Worm (Caenorhabditis elegans) whole organism, midembryonic: Measurements from ENCODE around the gene col-114.

ENCODE experiments used
- T22C8.4 ChIP-seq: fragments of 200-800 bp; sonication (Bioruptor generic); IDR thresholded peaks from 2 replicates; pipeline ENCODE4 v1.3.6; 2022; ENCODE audit warnings: missing genetic modification characterization, missing compliant biosample characterization
- cog-1 ChIP-seq: sonication (generic microtip); optimal IDR thresholded peaks from 2 replicates; lab custom pipeline; 2016; ENCODE audit warnings: missing genetic modification characterization, missing compliant biosample characterization
- flt-1 ChIP-seq: fragments of 200-800 bp; sonication (Bioruptor generic); IDR thresholded peaks from 2 replicates; pipeline ENCODE4 v1.3.6; 2022; ENCODE audit warnings: missing genetic modification characterization, missing compliant biosample characterization
- klf-2 ChIP-seq: fragments of 200-800 bp; sonication (Bioruptor generic); conservative IDR thresholded peaks from 2 replicates; pipeline ENCODE4 v1.3.6; 2022; ENCODE audit warnings: missing genetic modification reagents, missing genetic modification characterization, missing compliant biosample characterization
- med-1 ChIP-seq: sonication (generic microtip); optimal IDR thresholded peaks from 2 replicates; lab custom pipeline; 2017; ENCODE audit warnings: missing genetic modification characterization, mild to moderate bottlenecking, missing compliant biosample characterization, antibody characterized with exemption, missing genetic modification reagents; ENCODE audit not compliant: insufficient read depth
- ref-1 ChIP-seq: fragments of 200-800 bp; sonication (Bioruptor generic); conservative IDR thresholded peaks from 2 replicates; pipeline ENCODE4 v1.3.6; 2022; ENCODE audit warnings: missing genetic modification reagents, missing genetic modification characterization, missing compliant biosample characterization
- tab-1 ChIP-seq: fragments of 200-800 bp; sonication (Bioruptor generic); IDR thresholded peaks from 2 replicates; pipeline ENCODE4 v1.3.6; 2022; ENCODE audit warnings: missing genetic modification characterization, missing compliant biosample characterization
- ztf-23 ChIP-seq: fragments of 200-800 bp; sonication (Bioruptor generic); IDR thresholded peaks from 2 replicates; pipeline ENCODE4 v1.3.6; 2022; ENCODE audit warnings: missing genetic modification reagents, missing genetic modification characterization, missing compliant biosample characterization
- ztf-29 ChIP-seq: fragments of 200-800 bp; sonication (Bioruptor generic); IDR thresholded peaks from 2 replicates; pipeline ENCODE4 v1.3.6; 2022; ENCODE audit warnings: missing genetic modification reagents, missing genetic modification characterization, missing compliant biosample characterization

The col-114 gene

DNA sequence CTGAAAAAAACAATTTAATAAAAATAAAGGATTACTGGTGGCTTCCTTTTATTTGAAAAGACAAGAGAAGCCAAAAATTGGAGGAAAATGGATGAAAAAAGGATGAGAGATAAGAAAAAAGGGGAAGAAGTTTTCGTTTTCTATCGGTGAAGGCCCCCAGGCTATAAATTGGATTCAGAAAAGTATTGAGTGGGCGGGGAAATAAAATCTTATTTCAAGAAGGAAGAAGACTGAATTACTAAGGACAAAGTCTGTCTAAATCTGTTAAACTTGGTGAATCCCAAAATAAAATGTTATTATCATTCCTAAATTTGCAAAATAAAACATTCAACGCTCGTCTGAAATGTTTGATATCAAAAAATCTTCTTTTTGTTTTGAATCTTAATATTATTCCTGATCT, 24.4 kb downstream of the col-114 start:
- TF ChIP-seq ztf-23 (GFP tag; lab: Robert Waterston, UW) (no peak), med-1 (no peak), cog-1 (tag; lab: Kevin White, UChicago) (no peak), tab-1 (no peak), ref-1 (GFP tag; lab: Robert Waterston, UW) (no peak), flt-1 (GFP tag; lab: Robert Waterston, UW) (no peak)

DNA sequence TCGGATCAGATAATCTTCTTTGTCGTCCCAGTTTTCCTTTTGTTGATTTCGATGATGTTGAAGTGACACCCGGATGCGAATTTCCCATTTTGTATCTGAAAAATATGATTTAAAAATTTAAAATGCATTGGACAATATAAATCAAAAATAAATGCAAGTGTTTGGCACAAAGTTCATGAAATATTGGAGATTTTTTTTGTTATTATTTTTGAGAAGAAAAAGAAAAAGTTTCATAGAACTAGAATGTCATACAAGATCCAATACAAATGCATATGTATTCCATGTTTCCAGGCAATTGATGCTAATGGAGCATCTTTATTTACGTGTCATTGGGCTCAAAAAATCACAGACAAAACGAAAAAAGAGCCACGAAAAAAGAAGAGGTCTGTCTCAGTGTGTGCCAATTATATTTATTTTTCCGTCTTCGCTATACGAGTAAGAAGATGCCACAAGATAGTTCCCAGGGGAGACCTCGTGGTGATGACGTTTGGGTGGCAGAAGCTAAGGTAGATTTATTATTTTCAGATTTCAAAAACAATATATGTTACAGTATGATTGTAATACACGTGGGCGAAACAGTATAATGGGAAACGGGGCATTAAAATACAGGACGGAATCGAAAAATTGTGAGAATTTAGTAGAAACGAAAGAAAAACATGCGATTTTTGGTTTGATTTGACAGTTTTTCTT, 26.9 kb downstream of the col-114 start, which contains the start of the genes glb-23 and R13A1.1:
glb-23 (minus strand) TSS at position 101 of the 690 bp plus-strand sequence.
R13A1.1 (plus strand) TSS at position 640 of the 690 bp plus-strand sequence.
- no peak for TF ChIP-seq tab-1

- TF ChIP-seq klf-2 (GFP tag; lab: Robert Waterston, UW) (no peak), ztf-23 (GFP tag; lab: Robert Waterston, UW) (no peak), T22C8.4 (GFP tag; lab: Robert Waterston, UW) (no peak), med-1 (no peak), flt-1 (GFP tag; lab: Robert Waterston, UW) (no peak), cog-1 (tag; lab: Kevin White, UChicago) (no peak), tab-1 (no peak), ztf-29 (no peak), ref-1 (GFP tag; lab: Robert Waterston, UW) (no peak)
These were observed 30.2 kb downstream of the col-114 start for ce11 chrIV:7216210-7216609.

- TF ChIP-seq klf-2 (GFP tag; lab: Robert Waterston, UW) (no peak), cog-1 (tag; lab: Kevin White, UChicago) (no peak), ref-1 (GFP tag; lab: Robert Waterston, UW) (no peak), ztf-29 (no peak), T22C8.4 (GFP tag; lab: Robert Waterston, UW) (no peak), med-1 (no peak), ztf-23 (GFP tag; lab: Robert Waterston, UW) (no peak), flt-1 (GFP tag; lab: Robert Waterston, UW) (no peak), tab-1 (no peak)
These were observed 33.7 kb downstream of the col-114 start for ce11 chrIV:7212769-7213168.

DNA sequence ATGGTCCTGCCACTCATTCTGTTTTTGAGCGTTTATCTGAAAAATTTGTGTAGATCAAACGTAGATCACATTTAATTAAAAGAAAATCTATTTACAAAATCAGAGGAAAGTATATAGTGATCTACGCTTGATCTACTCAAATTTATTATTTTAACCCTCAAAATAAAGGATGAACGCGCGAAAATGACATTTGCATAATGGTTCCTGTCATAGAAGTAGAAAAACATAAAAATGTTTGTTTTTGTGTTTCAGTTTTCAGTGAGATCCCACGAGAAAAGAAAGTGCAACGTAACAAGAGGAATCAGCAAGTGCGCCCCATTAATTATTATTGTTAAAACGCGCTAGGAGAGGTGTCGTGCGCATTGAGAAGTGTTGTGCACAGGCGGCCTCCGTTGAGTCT, 35.1 kb downstream of the col-114 start:
- TF ChIP-seq cog-1 (tag; lab: Kevin White, UChicago) (no peak), med-1 (no peak), ztf-23 (GFP tag; lab: Robert Waterston, UW) (no peak), flt-1 (GFP tag; lab: Robert Waterston, UW) (no peak), ztf-29 (no peak), ref-1 (GFP tag; lab: Robert Waterston, UW) (no peak), tab-1 (no peak), klf-2 (GFP tag; lab: Robert Waterston, UW) (no peak), T22C8.4 (GFP tag; lab: Robert Waterston, UW) (no peak)

ce11 chrIV:7208961-7209360, 37.5 kb downstream of the col-114 start:
- no peak for TF ChIP-seq flt-1 (GFP tag; lab: Robert Waterston, UW)
- no peak for TF ChIP-seq med-1
- no peak for TF ChIP-seq ztf-23 (GFP tag; lab: Robert Waterston, UW)
- no peak for TF ChIP-seq ztf-29
- no peak for TF ChIP-seq T22C8.4 (GFP tag; lab: Robert Waterston, UW)
- TF ChIP-seq klf-2 (GFP tag; lab: Robert Waterston, UW) = no peak
- no peak for TF ChIP-seq ref-1 (GFP tag; lab: Robert Waterston, UW)
- TF ChIP-seq cog-1 (tag; lab: Kevin White, UChicago) = no peak
- TF ChIP-seq tab-1 = no peak

- TF ChIP-seq med-1 (no peak), ztf-29 (no peak), cog-1 (tag; lab: Kevin White, UChicago) (no peak), tab-1 (no peak)
These were observed 40.5 kb downstream of the col-114 start, which contains the start of gene kcc-1 for ce11 chrIV:7205969-7206368. TSS of gene kcc-1 (plus strand) at chrIV:7206269.

DNA sequence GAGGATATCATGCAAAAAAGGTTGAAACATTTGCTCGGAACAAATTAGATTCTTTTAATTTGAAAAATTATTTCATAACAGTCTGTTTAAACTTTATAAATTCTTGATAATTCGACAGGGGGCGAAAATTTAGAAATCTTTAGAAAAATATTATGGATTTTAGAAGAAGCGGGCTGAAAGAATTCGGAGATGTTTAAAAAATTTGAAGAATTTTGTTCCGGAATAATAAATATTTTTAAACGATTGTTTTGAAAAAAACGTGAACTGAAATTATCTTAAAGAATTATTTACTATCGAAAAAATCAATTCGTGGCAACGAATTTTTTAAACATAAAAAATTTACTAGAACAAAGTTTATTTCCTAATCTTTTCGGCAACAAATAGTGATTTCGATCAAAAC, 42.8 kb downstream of the col-114 start, which contains the start of gene R13A1.3:
R13A1.3 (plus strand) TSS at position 301 of the 400 bp plus-strand sequence.
- TF ChIP-seq ztf-29 = no peak
- no peak for TF ChIP-seq ref-1 (GFP tag; lab: Robert Waterston, UW)
- no peak for TF ChIP-seq med-1
- no peak for TF ChIP-seq tab-1
- TF ChIP-seq T22C8.4 (GFP tag; lab: Robert Waterston, UW) = no peak

- TF ChIP-seq tab-1 (no peak), cog-1 (tag; lab: Kevin White, UChicago) (no peak), klf-2 (GFP tag; lab: Robert Waterston, UW) (no peak), med-1 (no peak), T22C8.4 (GFP tag; lab: Robert Waterston, UW) (no peak), ref-1 (GFP tag; lab: Robert Waterston, UW) (no peak), ztf-23 (GFP tag; lab: Robert Waterston, UW) (no peak), flt-1 (GFP tag; lab: Robert Waterston, UW) (no peak), ztf-29 (no peak)
These were observed 49.6 kb downstream of the col-114 start, which contains the start of gene unc-8 for ce11 chrIV:7196853-7197252. TSS of gene unc-8 (plus strand) at chrIV:7197153.

DNA sequence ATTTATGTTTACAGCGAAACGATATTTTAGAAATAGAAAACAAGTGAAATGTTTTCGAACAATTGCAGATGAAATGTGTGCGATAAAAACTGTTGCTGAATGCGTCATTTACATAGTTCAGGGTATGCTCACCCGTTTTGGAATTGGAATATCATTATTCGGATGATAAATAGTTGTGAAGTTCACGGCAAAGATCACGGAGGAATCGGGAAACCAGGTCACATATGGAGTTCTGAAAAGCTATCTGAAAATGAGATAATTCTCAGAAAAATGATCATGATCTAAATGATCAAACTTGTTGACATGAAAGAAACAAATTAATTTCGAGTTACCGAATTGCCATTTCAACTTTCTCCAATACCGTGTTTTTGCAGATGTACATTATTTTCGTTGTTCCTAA, 50.7 kb downstream of the col-114 start, which contains the start of gene best-16:
best-16 (minus strand) TSS at position 101 of the 400 bp plus-strand sequence.
- TF ChIP-seq cog-1 (tag; lab: Kevin White, UChicago) (no peak), ztf-29 (no peak)
